Worm (Caenorhabditis elegans) whole organism, mixed stage, embryonic: Measurements from ENCODE around the gene acs-3.

ENCODE experiments used
- ces-1 ChIP-seq: fragments of 150-350 bp; optimal IDR thresholded peaks from 2 replicates; lab custom pipeline; 2014; ENCODE audit warnings: missing biosample characterization, missing genetic modification reagents, missing genetic modification characterization
- lsy-2 ChIP-seq: fragments of 150-350 bp; optimal IDR thresholded peaks from 2 replicates; lab custom pipeline; 2014; ENCODE audit warnings: missing biosample characterization, missing genetic modification characterization
- pha-4 ChIP-seq: fragments of 150-350 bp; optimal IDR thresholded peaks from 2 replicates; lab custom pipeline; 2018; ENCODE audit warnings: missing biosample characterization, missing genetic modification reagents, missing genetic modification characterization
- snpc-4 ChIP-seq: fragments of 150-350 bp; optimal IDR thresholded peaks from 2 replicates; lab custom pipeline; 2014; ENCODE audit warnings: missing biosample characterization, missing genetic modification characterization
- unc-120 ChIP-seq: sonication (generic microtip); optimal IDR thresholded peaks from 2 replicates; lab custom pipeline; 2017; ENCODE audit warnings: missing genetic modification characterization, missing compliant biosample characterization; ENCODE audit not compliant: poor library complexity, severe bottlenecking
- unc-62 ChIP-seq: fragments of 150-350 bp; optimal IDR thresholded peaks from 2 replicates; lab custom pipeline; 2014; ENCODE audit warnings: missing biosample characterization, missing genetic modification reagents, missing genetic modification characterization

DNA sequence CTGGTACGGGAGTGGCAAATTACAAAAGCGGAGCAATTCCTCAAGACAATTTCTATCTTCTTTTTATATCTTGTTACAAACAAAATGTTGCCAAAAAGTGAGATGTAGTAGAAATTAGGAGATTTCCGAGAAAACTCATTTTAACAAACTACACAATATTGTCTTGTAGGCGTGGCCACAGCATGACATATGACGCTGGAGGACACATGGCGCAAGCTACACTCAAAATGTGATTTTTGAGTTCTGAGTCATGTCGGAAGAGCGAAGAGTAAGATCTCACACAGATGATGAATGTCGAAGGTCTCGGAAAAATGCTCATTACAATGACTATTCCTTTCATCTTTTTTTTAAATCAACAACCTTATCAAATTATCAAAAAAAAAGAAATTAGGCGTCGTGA, 7.9 kb upstream of the acs-3 start, which contains the start of gene Y40B10B.1:
- no peak for TF ChIP-seq unc-120 (tag; lab: Kevin White, UChicago)
- no peak for TF ChIP-seq snpc-4 (tag; lab: Kevin White, UChicago)
- TF ChIP-seq pha-4 (tag; lab: Kevin White, UChicago), result no peak
- TF ChIP-seq unc-62 (GFP tag; lab: Kevin White, UChicago), result no peak
- no peak for TF ChIP-seq lsy-2
- no peak for TF ChIP-seq ces-1 (GFP tag; lab: Kevin White, UChicago)
